Fruit fly (Drosophila melanogaster): ENCODE data around the gene CG11768.

DNA sequence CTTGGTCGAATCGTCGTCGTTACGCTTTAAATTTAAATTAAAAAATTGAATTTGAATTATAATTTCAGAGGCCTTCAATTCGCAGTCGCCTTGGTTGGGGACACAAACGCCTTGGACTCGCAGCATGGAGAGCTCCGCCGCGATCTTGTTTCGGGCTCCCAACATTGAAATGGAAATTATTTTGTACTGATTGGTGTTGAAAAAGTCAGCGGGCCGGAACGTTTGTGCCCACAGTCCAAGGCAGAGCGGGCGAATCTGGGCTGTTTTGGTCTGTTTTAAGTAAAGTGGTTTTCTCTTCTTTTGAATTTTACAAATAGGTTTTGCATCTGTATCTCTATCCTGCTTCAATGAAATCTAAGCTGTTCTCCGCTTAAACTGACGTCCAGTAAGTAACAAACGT lies 47.1 kb upstream of the CG11768 start:
- TF ChIP-seq psq (optimal IDR thresholded peaks at IDR 0.05), result no peak
- no peak for TF ChIP-seq insv (optimal IDR thresholded peaks at IDR 0.05)
